Worm (Caenorhabditis elegans): ENCODE results near the gene F25E5.8.

ce11 chrV:7480949-7481348 lies 45.2 kb downstream of the F25E5.8 start, which contains the start of gene C18B10.6:
- no peak for TF ChIP-seq zip-2 (tag; optimal IDR thresholded peaks at IDR 0.05)
- TF ChIP-seq nhr-76 (tag; optimal IDR thresholded peaks at IDR 0.05): no peak
- TF ChIP-seq nhr-28 (tag; optimal IDR thresholded peaks at IDR 0.05): no peak
- TF ChIP-seq nhr-6 (tag; optimal IDR thresholded peaks at IDR 0.05): no peak
- TF ChIP-seq fkh-10 (GFP tag; optimal IDR thresholded peaks at IDR 0.05): no peak
- TF ChIP-seq nhr-102 (tag; optimal IDR thresholded peaks at IDR 0.05): no peak
- TF ChIP-seq hif-1 (tag; optimal IDR thresholded peaks at IDR 0.05): no peak
- no peak for TF ChIP-seq pqm-1 (tag; optimal IDR thresholded peaks at IDR 0.05)
- no peak for TF ChIP-seq dmd-8 (GFP tag; IDR thresholded peaks at IDR 0.05)
- no peak for TF ChIP-seq ceh-28 (tag; optimal IDR thresholded peaks at IDR 0.05)
- TF ChIP-seq zag-1 (tag; optimal IDR thresholded peaks at IDR 0.05): no peak
